Fruit fly (Drosophila melanogaster): Measurements from ENCODE around the gene Vsx2.

DNA sequence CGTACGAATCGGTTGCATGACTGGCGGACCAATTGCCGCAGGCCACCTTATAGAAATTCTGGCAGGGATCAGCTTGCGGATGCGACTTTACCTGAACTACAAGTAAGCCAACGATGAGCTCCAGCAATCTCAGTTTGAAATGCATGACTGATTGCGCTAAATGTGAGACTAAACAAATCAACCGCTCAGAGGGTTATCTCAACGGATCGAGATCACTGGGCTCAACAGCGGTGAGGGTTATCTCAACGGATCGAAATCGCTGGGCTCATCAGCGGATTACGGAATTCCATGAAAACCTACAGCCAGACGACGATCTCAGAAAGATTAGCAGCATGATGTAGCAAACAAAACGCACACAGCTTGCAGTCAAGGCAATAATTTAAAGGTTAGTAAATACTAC is 64.1 kb downstream of the Vsx2 start, which contains the start of gene frma:
- no peak for TF ChIP-seq Myc (optimal IDR thresholded peaks at IDR 0.05)
- TF ChIP-seq h (optimal IDR thresholded peaks at IDR 0.05): no peak
- TF ChIP-seq ttk (optimal IDR thresholded peaks at IDR 0.05): no peak
- TF ChIP-seq psq (optimal IDR thresholded peaks at IDR 0.05): no peak
